Worm (Caenorhabditis elegans): ENCODE data around the gene tut-2.

- TF ChIP-seq nhr-237 (tag; optimal IDR thresholded peaks at IDR 0.05) (no peak), crh-2 (tag; optimal IDR thresholded peaks at IDR 0.05) (no peak), skn-1 (tag; optimal IDR thresholded peaks at IDR 0.05) (no peak), unc-39 (tag; optimal IDR thresholded peaks at IDR 0.05) (no peak), nhr-12 (tag; optimal IDR thresholded peaks at IDR 0.05) (no peak), nhr-10 (tag; optimal IDR thresholded peaks at IDR 0.05) (no peak)
These were observed 50.3 kb downstream of the tut-2 start for ce11 chrV:10708346-10708745.
